Worm (Caenorhabditis elegans): Measurements from ENCODE around the gene dyf-11.

The dyf-11 gene

DNA sequence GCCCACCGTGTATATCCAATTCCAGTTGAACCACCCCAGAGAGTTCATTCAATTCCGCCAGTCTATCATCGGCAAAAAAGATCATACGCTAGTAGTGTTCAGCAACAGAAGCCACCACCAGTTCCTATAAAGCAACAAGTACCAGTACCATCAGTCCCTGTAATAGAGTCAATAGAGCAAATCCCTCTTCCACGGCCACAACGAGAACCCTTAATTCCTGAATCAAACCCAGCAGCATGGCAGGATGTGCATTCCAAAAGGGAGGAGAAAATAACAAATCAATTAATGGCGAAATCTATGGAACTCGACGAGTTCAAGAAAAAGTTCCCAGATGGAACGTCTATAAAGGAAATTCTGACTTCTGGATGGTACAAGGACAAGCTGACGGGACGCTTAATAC is 26.3 kb downstream of the dyf-11 start:
- TF ChIP-seq klf-2 (GFP tag; conservative IDR thresholded peaks at IDR 0.05) = no peak
- no peak for TF ChIP-seq ztf-23 (GFP tag; IDR thresholded peaks at IDR 0.05)
- TF ChIP-seq tab-1 (GFP tag; IDR thresholded peaks at IDR 0.05) = no peak

ce11 chrX:790593-790992 is 27.0 kb downstream of the dyf-11 start:
- no peak for TF ChIP-seq tab-1 (GFP tag; IDR thresholded peaks at IDR 0.05)
- no peak for TF ChIP-seq flt-1 (GFP tag; IDR thresholded peaks at IDR 0.05)
- TF ChIP-seq ztf-29 (GFP tag; IDR thresholded peaks at IDR 0.05) = no peak
- no peak for TF ChIP-seq cog-1 (tag; optimal IDR thresholded peaks at IDR 0.05)
- no peak for TF ChIP-seq ref-1 (GFP tag; conservative IDR thresholded peaks at IDR 0.05)
- TF ChIP-seq med-1 (GFP tag; optimal IDR thresholded peaks at IDR 0.05; ENCODE audit: insufficient read depth) = no peak
- TF ChIP-seq ztf-23 (GFP tag; IDR thresholded peaks at IDR 0.05) = no peak
- no peak for TF ChIP-seq klf-2 (GFP tag; conservative IDR thresholded peaks at IDR 0.05)
- no peak for TF ChIP-seq T22C8.4 (GFP tag; IDR thresholded peaks at IDR 0.05)

- no peak for TF ChIP-seq cog-1 (tag; optimal IDR thresholded peaks at IDR 0.05)
- TF ChIP-seq med-1 (GFP tag; optimal IDR thresholded peaks at IDR 0.05; ENCODE audit: insufficient read depth) = no peak
- no peak for TF ChIP-seq T22C8.4 (GFP tag; IDR thresholded peaks at IDR 0.05)
- TF ChIP-seq flt-1 (GFP tag; IDR thresholded peaks at IDR 0.05) = no peak
- no peak for TF ChIP-seq ztf-29 (GFP tag; IDR thresholded peaks at IDR 0.05)
- no peak for TF ChIP-seq tab-1 (GFP tag; IDR thresholded peaks at IDR 0.05)
- TF ChIP-seq ztf-23 (GFP tag; IDR thresholded peaks at IDR 0.05) = no peak
- no peak for TF ChIP-seq ref-1 (GFP tag; conservative IDR thresholded peaks at IDR 0.05)
These were observed 38.9 kb downstream of the dyf-11 start, which contains the start of gene gtr-1 for ce11 chrX:802478-802877. Gene gtr-1, plus strand, starts transcription at chrX:802778.

DNA sequence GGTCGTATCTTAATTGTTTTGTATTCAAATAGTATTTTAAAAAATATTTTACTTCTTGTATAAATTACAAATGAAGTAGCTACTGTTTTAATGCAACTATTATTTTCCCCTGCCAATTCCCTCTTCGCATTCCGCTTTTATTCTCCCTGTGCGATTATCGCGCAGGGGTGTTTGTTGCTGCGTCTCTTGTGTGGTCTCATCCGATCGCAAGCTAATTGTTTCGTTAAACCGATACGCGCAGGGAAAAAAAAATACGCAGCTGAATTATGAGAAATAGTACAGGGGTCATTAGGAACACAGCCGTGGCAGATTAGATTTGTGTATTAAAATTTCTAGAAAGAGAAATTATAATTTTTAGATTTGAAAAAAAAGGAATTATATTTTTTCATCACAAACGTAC is 43.0 kb downstream of the dyf-11 start:
- TF ChIP-seq T22C8.4 (GFP tag; IDR thresholded peaks at IDR 0.05) = no peak
- TF ChIP-seq ref-1 (GFP tag; conservative IDR thresholded peaks at IDR 0.05) = 0 out of 2 replicates have a peak, but pooled peaks have one; percentile 16
- peak; percentile 87 for TF ChIP-seq flt-1 (GFP tag; IDR thresholded peaks at IDR 0.05)
- peak; percentile 73 for TF ChIP-seq ztf-29 (GFP tag; IDR thresholded peaks at IDR 0.05)
- TF ChIP-seq ztf-23 (GFP tag; IDR thresholded peaks at IDR 0.05) = peak; percentile 85
- TF ChIP-seq cog-1 (tag; optimal IDR thresholded peaks at IDR 0.05) = peak; percentile 98
- TF ChIP-seq med-1 (GFP tag; optimal IDR thresholded peaks at IDR 0.05; ENCODE audit: insufficient read depth) = peak; percentile 57
- TF ChIP-seq klf-2 (GFP tag; conservative IDR thresholded peaks at IDR 0.05) = peak; percentile 87
- peak; percentile 83 for TF ChIP-seq tab-1 (GFP tag; IDR thresholded peaks at IDR 0.05)

DNA sequence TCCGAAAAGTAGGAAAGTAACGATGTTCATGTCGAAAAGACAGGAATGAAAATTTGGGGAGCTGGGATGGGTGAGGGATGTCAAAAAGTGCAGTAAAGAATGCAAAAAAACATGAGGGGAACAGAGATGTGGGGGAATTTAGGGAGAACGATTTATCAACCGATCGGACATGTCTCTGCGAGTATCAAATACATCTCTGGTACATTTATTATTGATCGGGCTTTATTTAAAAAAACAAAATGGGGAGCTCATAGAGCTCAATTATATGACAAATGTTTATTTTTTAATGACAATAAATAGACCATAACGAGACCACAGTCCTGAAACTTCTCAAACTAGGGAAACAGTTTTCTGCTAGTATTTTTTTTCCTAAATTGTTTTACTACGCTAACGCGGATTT is 47.1 kb downstream of the dyf-11 start, which contains the start of gene F25E2.2:
Gene F25E2.2, minus strand, starts transcription at position 101 of the 400 bp plus-strand sequence.
- no peak for TF ChIP-seq flt-1 (GFP tag; IDR thresholded peaks at IDR 0.05)
- no peak for TF ChIP-seq ztf-23 (GFP tag; IDR thresholded peaks at IDR 0.05)
- no peak for TF ChIP-seq ref-1 (GFP tag; conservative IDR thresholded peaks at IDR 0.05)
- no peak for TF ChIP-seq tab-1 (GFP tag; IDR thresholded peaks at IDR 0.05)

DNA sequence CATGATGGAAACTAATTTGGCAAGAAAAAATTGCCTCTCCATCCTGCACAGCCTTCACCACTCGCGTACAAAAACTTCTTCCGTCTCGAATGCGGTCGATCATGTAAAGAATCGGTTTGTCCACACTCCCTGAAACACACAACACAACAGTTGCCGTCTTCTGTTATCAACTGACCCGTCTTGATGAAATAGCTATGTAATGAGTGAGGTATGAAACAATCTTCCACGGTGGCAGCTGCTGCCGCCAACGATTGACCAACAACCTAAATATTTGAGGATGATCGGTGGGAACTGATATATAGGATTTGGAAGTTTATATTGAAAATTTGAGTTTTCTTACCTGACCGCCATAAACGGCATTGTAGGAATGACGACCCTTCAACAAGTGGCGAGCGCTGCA is 48.7 kb downstream of the dyf-11 start:
- TF ChIP-seq cog-1 (tag; optimal IDR thresholded peaks at IDR 0.05) (no peak), ztf-23 (GFP tag; IDR thresholded peaks at IDR 0.05) (no peak), klf-2 (GFP tag; conservative IDR thresholded peaks at IDR 0.05) (no peak), ztf-29 (GFP tag; IDR thresholded peaks at IDR 0.05) (no peak), flt-1 (GFP tag; IDR thresholded peaks at IDR 0.05) (no peak), T22C8.4 (GFP tag; IDR thresholded peaks at IDR 0.05) (no peak), med-1 (GFP tag; optimal IDR thresholded peaks at IDR 0.05; ENCODE audit: insufficient read depth) (no peak), tab-1 (GFP tag; IDR thresholded peaks at IDR 0.05) (no peak), ref-1 (GFP tag; conservative IDR thresholded peaks at IDR 0.05) (no peak)

DNA sequence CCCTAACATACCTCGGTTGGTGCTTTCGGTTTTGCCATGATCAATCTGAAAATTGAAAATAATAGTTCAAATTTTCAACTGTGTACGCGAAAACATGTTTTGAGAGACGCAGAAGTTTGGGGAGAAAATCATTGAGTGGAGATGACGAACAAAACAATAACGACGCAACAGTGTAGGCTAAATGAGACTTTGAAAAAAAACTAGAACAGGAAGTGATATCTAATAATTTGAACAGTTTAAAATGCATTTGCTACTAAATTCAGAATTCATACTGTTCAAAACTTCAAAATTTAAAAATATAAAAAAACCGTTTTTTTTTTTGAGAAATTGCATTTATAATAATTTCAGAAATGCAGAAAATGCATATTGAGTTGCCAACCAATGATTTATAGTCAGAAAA is 49.5 kb downstream of the dyf-11 start, which contains the start of gene F25E2.3:
Gene F25E2.3, minus strand, starts transcription at position 101 of the 400 bp plus-strand sequence.
- no peak for TF ChIP-seq ref-1 (GFP tag; conservative IDR thresholded peaks at IDR 0.05)

ce11 chrX:815929-816328 is 52.4 kb downstream of the dyf-11 start, which contains the start of gene ifd-2:
Gene ifd-2, minus strand, starts transcription at chrX:815929.
- TF ChIP-seq tab-1 (GFP tag; IDR thresholded peaks at IDR 0.05) (no peak), cog-1 (tag; optimal IDR thresholded peaks at IDR 0.05) (no peak)

Measured in whole organism, midembryonic.